Worm (Caenorhabditis elegans) whole organism, young adult: Measurements from ENCODE around the gene chup-1.
A peak's percentile ranks its signal among the peaks of the same experiment; 100 is the strongest.

ENCODE experiments used
- B0019.2 ChIP-seq: fragments of 200-800 bp; sonication (Bioruptor generic); conservative IDR thresholded peaks from 2 replicates; pipeline ENCODE4 v1.3.6; 2022; ENCODE audit warnings: missing genetic modification reagents, missing genetic modification characterization, missing compliant biosample characterization
- B0336.3 ChIP-seq: fragments of 200-800 bp; sonication (Bioruptor generic); IDR thresholded peaks from 2 replicates; pipeline ENCODE4 v1.3.6; 2022; ENCODE audit warnings: missing genetic modification characterization, missing compliant biosample characterization
- C06A6.2 ChIP-seq: fragments of 200-800 bp; sonication (Bioruptor generic); conservative IDR thresholded peaks from 2 replicates; pipeline ENCODE4 v1.3.6; 2022; ENCODE audit warnings: missing genetic modification characterization, missing compliant biosample characterization
- C17E4.6 ChIP-seq: fragments of 200-800 bp; sonication (Bioruptor generic); IDR thresholded peaks from 2 replicates; pipeline ENCODE4 v1.3.6; 2022; ENCODE audit warnings: missing genetic modification reagents, missing genetic modification characterization, missing compliant biosample characterization
- F10E7.11 ChIP-seq: sonication (generic microtip); optimal IDR thresholded peaks from 2 replicates; lab custom pipeline; 2017; ENCODE audit warnings: mild to moderate bottlenecking, missing genetic modification characterization, moderate library complexity, missing compliant biosample characterization
- F49E8.2 ChIP-seq: sonication (generic microtip); optimal IDR thresholded peaks from 3 replicates; lab custom pipeline; 2017; ENCODE audit warnings: missing genetic modification characterization, mild to moderate bottlenecking, missing compliant biosample characterization, antibody characterized with exemption, moderate library complexity; ENCODE audit not compliant: insufficient read depth
- F52B5.7 ChIP-seq: sonication (generic microtip); optimal IDR thresholded peaks from 2 replicates; lab custom pipeline; 2016; ENCODE audit warnings: mild to moderate bottlenecking, missing genetic modification characterization, missing compliant biosample characterization
- F57A8.1 ChIP-seq: fragments of 200-800 bp; sonication (Bioruptor generic); optimal IDR thresholded peaks from 2 replicates; lab custom pipeline; 2018; ENCODE audit warnings: mild to moderate bottlenecking, missing genetic modification characterization, moderate library complexity, missing compliant biosample characterization
- K11D2.4 ChIP-seq: fragments of 200-800 bp; sonication (Bioruptor generic); IDR thresholded peaks from 2 replicates; pipeline ENCODE4 v1.3.6; 2022; ENCODE audit warnings: missing genetic modification reagents, missing genetic modification characterization, missing compliant biosample characterization
- T26A5.8 ChIP-seq: sonication (generic microtip); optimal IDR thresholded peaks from 2 replicates; lab custom pipeline; 2016; ENCODE audit warnings: missing genetic modification characterization, missing compliant biosample characterization
- Y67H2A.10 ChIP-seq: fragments of 200-800 bp; sonication (Bioruptor generic); conservative IDR thresholded peaks from 2 replicates; pipeline ENCODE4 v1.3.6; 2022; ENCODE audit warnings: missing genetic modification reagents, missing genetic modification characterization, missing compliant biosample characterization
- ZK185.1 ChIP-seq: sonication (generic microtip); optimal IDR thresholded peaks from 2 replicates; lab custom pipeline; 2016; ENCODE audit warnings: mild to moderate bottlenecking, missing genetic modification characterization, missing compliant biosample characterization; ENCODE audit not compliant: poor library complexity, severe bottlenecking
- ama-1 ChIP-seq, 3 experiments: fragments of 150-350 bp in 1 of 3; sonication (generic microtip) in 2 of 3; optimal IDR thresholded peaks; 2 replicates each; lab custom pipeline; 2014 to 2018; ENCODE audit warnings: missing biosample characterization in 2 of 3, missing genetic modification characterization in 2 of 3, missing genetic modification reagents in 2 of 3
- attf-6 ChIP-seq: fragments of 200-800 bp; sonication (Bioruptor generic); IDR thresholded peaks from 2 replicates; pipeline ENCODE4 v1.3.6; 2022; ENCODE audit warnings: missing genetic modification reagents, missing genetic modification characterization, missing compliant biosample characterization
- bed-1 ChIP-seq: fragments of 200-800 bp; sonication (Bioruptor generic); IDR thresholded peaks from 2 replicates; pipeline ENCODE4 v1.3.6; 2022; ENCODE audit warnings: missing genetic modification reagents, missing genetic modification characterization, missing compliant biosample characterization
- ccch-3 ChIP-seq: fragments of 200-800 bp; sonication (Bioruptor generic); optimal IDR thresholded peaks from 2 replicates; lab custom pipeline; 2018; ENCODE audit warnings: mild to moderate bottlenecking, missing genetic modification characterization, missing compliant biosample characterization
- cebp-1 ChIP-seq, 2 experiments: fragments of 200-800 bp in 1 of 2; sonication (Bioruptor generic) in 1 of 2; sonication (generic microtip) in 1 of 2; IDR thresholded peaks in 1 of 2; optimal IDR thresholded peaks in 1 of 2; 2 replicates each; pipeline versions ENCODE4 v1.3.6 to Lab custom; 2017 to 2022; ENCODE audit warnings: missing compliant biosample characterization in 2 of 2, missing genetic modification characterization in 2 of 2, mild to moderate bottlenecking in 1 of 2, missing genetic modification reagents in 1 of 2, moderate library complexity in 1 of 2
- cebp-2 ChIP-seq: fragments of 200-800 bp; sonication (Bioruptor generic); IDR thresholded peaks from 2 replicates; pipeline ENCODE4 v1.3.6; 2022; ENCODE audit warnings: missing genetic modification characterization, missing compliant biosample characterization
- ceh-27 ChIP-seq: fragments of 200-800 bp; sonication (Bioruptor generic); optimal IDR thresholded peaks from 2 replicates; lab custom pipeline; 2018; ENCODE audit warnings: mild to moderate bottlenecking, missing genetic modification characterization, moderate library complexity, missing compliant biosample characterization
- chd-7 ChIP-seq: sonication (generic microtip); optimal IDR thresholded peaks from 2 replicates; lab custom pipeline; 2016; ENCODE audit warnings: mild to moderate bottlenecking, missing genetic modification characterization, moderate library complexity, missing compliant biosample characterization
- dox-1 ChIP-seq: fragments of 200-800 bp; sonication (Bioruptor generic); IDR thresholded peaks from 2 replicates; pipeline ENCODE4 v1.3.6; 2022; ENCODE audit warnings: missing genetic modification reagents, missing genetic modification characterization, missing compliant biosample characterization
- dpl-1 ChIP-seq: fragments of 150-350 bp; optimal IDR thresholded peaks from 2 replicates; lab custom pipeline; 2014; ENCODE audit warnings: missing biosample characterization, missing genetic modification reagents, missing genetic modification characterization
- efl-1 ChIP-seq: fragments of 150-350 bp; optimal IDR thresholded peaks from 2 replicates; lab custom pipeline; 2014; ENCODE audit warnings: missing biosample characterization, missing genetic modification reagents, missing genetic modification characterization
- egl-44 ChIP-seq: fragments of 200-800 bp; sonication (Bioruptor generic); IDR thresholded peaks from 2 replicates; pipeline ENCODE4 v1.3.6; 2022; ENCODE audit warnings: missing genetic modification reagents, missing genetic modification characterization, missing compliant biosample characterization
- egrh-3 ChIP-seq: fragments of 200-800 bp; sonication (Bioruptor generic); IDR thresholded peaks from 2 replicates; pipeline ENCODE4 v1.3.6; 2022; ENCODE audit warnings: missing genetic modification reagents, missing genetic modification characterization, missing compliant biosample characterization
- hlh-26 ChIP-seq: fragments of 200-800 bp; sonication (Bioruptor generic); conservative IDR thresholded peaks from 2 replicates; pipeline ENCODE4 v1.3.6; 2022; ENCODE audit warnings: missing genetic modification reagents, missing genetic modification characterization, missing compliant biosample characterization
- hmg-1.2 ChIP-seq: fragments of 200-800 bp; sonication (Bioruptor generic); IDR thresholded peaks from 2 replicates; pipeline ENCODE4 v1.3.6; 2022; ENCODE audit warnings: missing genetic modification reagents, missing genetic modification characterization, missing compliant biosample characterization
- hsf-1 ChIP-seq: fragments of 200-800 bp; sonication (Bioruptor generic); IDR thresholded peaks from 2 replicates; pipeline ENCODE4 v1.3.6; 2022; ENCODE audit warnings: missing genetic modification reagents, missing genetic modification characterization, missing compliant biosample characterization
- let-607 ChIP-seq, 2 experiments: fragments of 200-800 bp in 1 of 2; sonication (Bioruptor generic) in 1 of 2; sonication (generic microtip) in 1 of 2; optimal IDR thresholded peaks; 2 replicates each; lab custom pipeline; 2016 to 2018; ENCODE audit warnings: mild to moderate bottlenecking in 2 of 2, missing compliant biosample characterization in 2 of 2, missing genetic modification characterization in 2 of 2, moderate library complexity in 2 of 2, missing genotype in 1 of 2
- lin-40 ChIP-seq: sonication (generic microtip); optimal IDR thresholded peaks from 2 replicates; lab custom pipeline; 2016; ENCODE audit warnings: missing genetic modification characterization, mild to moderate bottlenecking, missing compliant biosample characterization, missing genotype, missing genetic modification reagents
- madf-3 ChIP-seq: fragments of 200-800 bp; sonication (Bioruptor generic); IDR thresholded peaks from 2 replicates; pipeline ENCODE4 v1.3.6; 2022; ENCODE audit warnings: missing genetic modification reagents, missing genetic modification characterization, missing compliant biosample characterization
- mcd-1 ChIP-seq: fragments of 200-800 bp; sonication (Bioruptor generic); IDR thresholded peaks from 2 replicates; pipeline ENCODE4 v1.3.6; 2022; ENCODE audit warnings: missing genetic modification reagents, missing genetic modification characterization, missing compliant biosample characterization
- nfyb-1 ChIP-seq: fragments of 200-800 bp; sonication (Bioruptor generic); IDR thresholded peaks from 2 replicates; pipeline ENCODE4 v1.3.6; 2022; ENCODE audit warnings: missing genetic modification reagents, missing genetic modification characterization, missing compliant biosample characterization
- nhr-120 ChIP-seq: fragments of 200-800 bp; sonication (Bioruptor generic); IDR thresholded peaks from 2 replicates; pipeline ENCODE4 v1.3.6; 2022; ENCODE audit warnings: missing genetic modification characterization, missing compliant biosample characterization
- pbrm-1 ChIP-seq: fragments of 200-800 bp; sonication (Bioruptor generic); IDR thresholded peaks from 2 replicates; pipeline ENCODE4 v1.3.6; 2022; ENCODE audit warnings: missing genetic modification reagents, missing genetic modification characterization, missing compliant biosample characterization
- pha-4 ChIP-seq: fragments of 150-350 bp; sonication (generic microtip); optimal IDR thresholded peaks from 2 replicates; lab custom pipeline; 2014; ENCODE audit warnings: missing biosample characterization, missing genetic modification reagents, missing genetic modification characterization
- snpc-1.1 ChIP-seq: sonication (generic microtip); optimal IDR thresholded peaks from 2 replicates; lab custom pipeline; 2017; ENCODE audit warnings: missing genetic modification characterization, mild to moderate bottlenecking, missing compliant biosample characterization, antibody characterized with exemption, moderate library complexity, missing genotype, missing genetic modification reagents; ENCODE audit not compliant: insufficient read depth
- snpc-3.4 ChIP-seq: sonication (generic microtip); optimal IDR thresholded peaks from 2 replicates; lab custom pipeline; 2017; ENCODE audit warnings: missing genetic modification characterization, mild to moderate bottlenecking, missing compliant biosample characterization, antibody characterized with exemption, moderate library complexity, missing genotype, missing genetic modification reagents
- snpc-4 ChIP-seq, 5 experiments: fragments of 150-350 bp in 1 of 5; sonication (generic microtip) in 4 of 5; optimal IDR thresholded peaks; 2 replicates each; lab custom pipeline; 2014 to 2018; ENCODE audit warnings: missing genetic modification characterization in 5 of 5, missing biosample characterization in 3 of 5, antibody characterized with exemption in 2 of 5, mild to moderate bottlenecking in 2 of 5, missing compliant biosample characterization in 2 of 5, missing genotype in 2 of 5, moderate library complexity in 2 of 5, missing genetic modification reagents in 1 of 5
- zfh-2 ChIP-seq: fragments of 200-800 bp; sonication (Bioruptor generic); conservative IDR thresholded peaks from 2 replicates; pipeline ENCODE4 v1.3.6; 2022; ENCODE audit warnings: missing genetic modification reagents, missing genetic modification characterization, missing compliant biosample characterization

chup-1 gene

DNA sequence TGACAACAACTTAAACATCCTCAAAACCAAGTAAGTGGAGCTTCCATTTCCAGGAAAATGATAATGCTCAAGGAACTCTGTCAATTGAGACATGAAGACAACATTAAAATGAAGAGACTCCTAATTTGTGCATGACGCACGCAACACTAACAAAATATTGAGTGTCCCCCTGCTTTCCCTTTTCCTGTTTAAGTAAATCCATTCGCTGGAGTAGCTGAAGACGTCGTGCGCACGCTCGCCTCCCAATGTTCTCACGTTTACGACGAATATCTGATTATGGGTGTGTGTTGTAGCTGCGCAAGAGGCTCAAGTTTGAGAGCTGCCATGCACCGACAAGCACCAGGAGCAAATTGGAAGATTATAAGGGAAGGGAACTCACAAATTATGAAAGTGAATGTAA, 9.0 kb downstream of the chup-1 start:
- TF ChIP-seq F52B5.7 (tag; lab: Kevin White, UChicago), result peak; percentile 24
- no peak for TF ChIP-seq cebp-2 (GFP tag; lab: Robert Waterston, UW)
- TF ChIP-seq dox-1 (GFP tag; lab: Robert Waterston, UW), result 0 out of 2 replicates have a peak, but pooled peaks have one; percentile 9
- TF ChIP-seq K11D2.4, result 0 out of 2 replicates have a peak, but pooled peaks have one; percentile 17
- peak; percentile 18 for TF ChIP-seq ceh-27 (GFP tag; lab: Kevin White, UChicago)
- no peak for TF ChIP-seq snpc-3.4 (tag; lab: Kevin White, UChicago)
- 0 out of 2 replicates have a peak, but pooled peaks have one; percentile 21 for TF ChIP-seq nfyb-1 (GFP tag; lab: Robert Waterston, UW)
- no peak for TF ChIP-seq efl-1
- TF ChIP-seq pbrm-1 (GFP tag; lab: Robert Waterston, UW), result 0 out of 2 replicates have a peak, but pooled peaks have one; percentile 7
- no peak for TF ChIP-seq pha-4 (tag; lab: Kevin White, UChicago)
- peak; percentile 1 for TF ChIP-seq lin-40 (tag; lab: Kevin White, UChicago)
- TF ChIP-seq mcd-1 (GFP tag; lab: Robert Waterston, UW), result 0 out of 2 replicates have a peak, but pooled peaks have one; percentile 22
- peak; percentile 68 for TF ChIP-seq chd-7 (tag; lab: Kevin White, UChicago)
- 0 out of 2 replicates have a peak, but pooled peaks have one; percentile 66 for TF ChIP-seq madf-3 (GFP tag; lab: Robert Waterston, UW)

ce11 chrX:8805475-8805874, 13.5 kb downstream of the chup-1 start:
- TF ChIP-seq egl-44 (GFP tag; lab: Robert Waterston, UW), result no peak
- no peak for TF ChIP-seq snpc-4 (GFP tag; optimal IDR thresholded peaks at IDR 0.05; lab: Kevin White, UChicago)
- TF ChIP-seq snpc-4 (tag; optimal IDR thresholded peaks at IDR 0.05; lab: Kevin White, UChicago), result no peak
- no peak for TF ChIP-seq ZK185.1 (tag; lab: Kevin White, UChicago)
- TF ChIP-seq B0019.2 (GFP tag; lab: Robert Waterston, UW), result no peak
- TF ChIP-seq hmg-1.2 (GFP tag; lab: Robert Waterston, UW), result 0 out of 2 replicates have a peak, but pooled peaks have one; percentile 16
- no peak for TF ChIP-seq attf-6 (GFP tag; lab: Robert Waterston, UW)
- TF ChIP-seq egrh-3 (GFP tag; lab: Robert Waterston, UW), result peak; percentile 95
- TF ChIP-seq zfh-2 (GFP tag; lab: Robert Waterston, UW), result peak; percentile 95

DNA sequence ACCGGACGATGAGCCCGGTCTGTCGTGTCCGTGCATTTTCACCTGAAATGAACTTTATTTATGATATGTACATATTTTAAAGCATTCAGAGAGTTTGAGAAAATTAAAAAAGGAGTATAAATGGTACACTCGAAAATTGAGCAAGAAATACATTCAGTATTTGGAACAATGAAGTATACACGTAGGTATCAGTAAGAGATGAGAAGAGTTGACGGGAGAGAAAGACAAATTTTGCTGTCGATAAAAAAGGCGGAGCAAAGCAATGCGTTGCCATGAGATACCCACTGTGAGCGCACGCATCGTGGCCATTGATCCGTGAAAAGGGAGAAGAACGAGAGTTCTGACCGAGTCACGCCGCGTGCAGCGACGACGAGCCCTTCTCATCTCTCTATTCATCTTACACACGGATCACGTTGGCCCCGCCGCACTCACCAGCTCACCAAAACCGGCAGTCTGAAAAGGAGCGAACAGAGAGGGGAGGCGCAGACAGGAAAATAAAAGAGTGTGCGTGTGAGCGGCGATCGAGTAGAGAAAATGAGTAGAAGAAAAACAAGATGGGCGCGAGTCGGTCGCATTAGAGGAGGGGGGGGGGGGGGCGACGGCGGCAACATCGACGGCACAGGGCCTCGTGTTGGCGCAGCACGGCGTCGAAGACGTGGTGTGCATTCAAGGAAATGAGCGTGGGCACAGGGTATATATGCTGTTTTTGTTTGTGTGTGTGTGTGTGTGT, 14.3 kb downstream of the chup-1 start, which contains the start of gene R04E5.8:
Gene R04E5.8, minus strand, starts transcription at position 51 of the 730 bp plus-strand sequence.
- TF ChIP-seq ccch-3 (GFP tag; lab: Kevin White, UChicago) (no peak), let-607 (tag; optimal IDR thresholded peaks at IDR 0.05; lab: Kevin White, UChicago) (no peak), Y67H2A.10 (GFP tag; lab: Robert Waterston, UW) (no peak), C17E4.6 (no peak), C06A6.2 (GFP tag; lab: Robert Waterston, UW) (no peak), F49E8.2 (tag; lab: Kevin White, UChicago) (no peak), T26A5.8 (no peak), cebp-1 (GFP tag; IDR thresholded peaks at IDR 0.05; lab: Robert Waterston, UW) (no peak), cebp-1 (tag; optimal IDR thresholded peaks at IDR 0.05; lab: Kevin White, UChicago) (peak; percentile 63), B0336.3 (peak; percentile 56), nhr-120 (no peak), hlh-26 (GFP tag; lab: Robert Waterston, UW) (no peak), mcd-1 (GFP tag; lab: Robert Waterston, UW) (peak; percentile 33; the same call in 1 of the 2 replicates), ceh-27 (GFP tag; lab: Kevin White, UChicago) (no peak), F10E7.11 (tag; lab: Kevin White, UChicago) (no peak), pha-4 (tag; lab: Kevin White, UChicago) (no peak), ama-1 (optimal IDR thresholded peaks at IDR 0.05; lab: Kevin White, UChicago) (no peak), ama-1 (GFP tag; optimal IDR thresholded peaks at IDR 0.05; lab: Kevin White, UChicago) (no peak), snpc-1.1 (tag; lab: Kevin White, UChicago) (no peak), bed-1 (GFP tag; lab: Robert Waterston, UW) (no peak), ZK185.1 (tag; lab: Kevin White, UChicago) (no peak), hsf-1 (GFP tag; lab: Robert Waterston, UW) (no peak), lin-40 (tag; lab: Kevin White, UChicago) (peak; percentile 46), F57A8.1 (GFP tag; lab: Kevin White, UChicago) (no peak), dpl-1 (no peak)
